Fruit fly (Drosophila melanogaster): ENCODE measurements around the gene Ant2.

Gene Ant2

dm6 chrX:10802457-10803378 is 16.0 kb upstream of the Ant2 start (continued):
- TF ChIP-seq salr (GFP tag; optimal IDR thresholded peaks at IDR 0.05) (peak in 1 of 2 experiments; percentile 28), fd59A (GFP tag; optimal IDR thresholded peaks at IDR 0.05) (no peak), CG11294 (GFP tag; IDR thresholded peaks at IDR 0.05) (no peak), CG11762 (GFP tag; optimal IDR thresholded peaks at IDR 0.05; ENCODE audit: insufficient read depth) (peak; percentile 34), achi (GFP tag; optimal IDR thresholded peaks at IDR 0.05) (peak; percentile 56), eg (GFP tag; IDR thresholded peaks at IDR 0.05) (peak; percentile 63), CG3032 (tag; optimal IDR thresholded peaks at IDR 0.05) (peak; percentile 72), Lpt (GFP tag; optimal IDR thresholded peaks at IDR 0.05) (no peak), CG1621 (tag; optimal IDR thresholded peaks at IDR 0.05) (no peak), pdm3 (GFP tag; optimal IDR thresholded peaks at IDR 0.05) (peak; percentile 19)

dm6 chrX:10801827-10802456 is 15.2 kb upstream of the Ant2 start:
- TF ChIP-seq CG6808 (GFP tag; optimal IDR thresholded peaks at IDR 0.05) (no peak), eg (GFP tag; IDR thresholded peaks at IDR 0.05) (peak; percentile 6; the same call in 2 of the 3 replicates), topi (GFP tag; optimal IDR thresholded peaks at IDR 0.05) (no peak), CG6163 (GFP tag; IDR thresholded peaks at IDR 0.05) (0 out of 3 replicates have a peak, but pooled peaks have one; percentile 8), dsx (GFP tag; optimal IDR thresholded peaks at IDR 0.05; ENCODE audit: poor library complexity, severe bottlenecking) (peak; percentile 29), Lpt (GFP tag; optimal IDR thresholded peaks at IDR 0.05) (peak; percentile 32), ss (GFP tag; optimal IDR thresholded peaks at IDR 0.05) (no peak), CG1621 (tag; optimal IDR thresholded peaks at IDR 0.05) (peak; percentile 11)

dm6 chrX:10801033-10801432 is 14.3 kb upstream of the Ant2 start:
- TF ChIP-seq CG4318 (GFP tag; optimal IDR thresholded peaks at IDR 0.05) (no peak), Sox102F (GFP tag; optimal IDR thresholded peaks at IDR 0.05) (no peak), esn (GFP tag; optimal IDR thresholded peaks at IDR 0.05) (no peak), CG1621 (tag; optimal IDR thresholded peaks at IDR 0.05) (no peak), CG6808 (GFP tag; optimal IDR thresholded peaks at IDR 0.05) (no peak), CG16779 (tag; optimal IDR thresholded peaks at IDR 0.05) (no peak), topi (GFP tag; optimal IDR thresholded peaks at IDR 0.05) (no peak), CG34406 (GFP tag; optimal IDR thresholded peaks at IDR 0.05) (no peak), Ets21C (GFP tag; optimal IDR thresholded peaks at IDR 0.05) (no peak), CG3919 (GFP tag; optimal IDR thresholded peaks at IDR 0.05) (no peak), CG31627 (GFP tag; optimal IDR thresholded peaks at IDR 0.05) (no peak), CG6854 (GFP tag; optimal IDR thresholded peaks at IDR 0.05) (no peak), cyc (GFP tag; optimal IDR thresholded peaks at IDR 0.05) (no peak), CG32006 (GFP tag; optimal IDR thresholded peaks at IDR 0.05) (no peak), Lpt (GFP tag; optimal IDR thresholded peaks at IDR 0.05) (no peak), CG11762 (GFP tag; optimal IDR thresholded peaks at IDR 0.05; ENCODE audit: insufficient read depth) (no peak), spab (GFP tag; optimal IDR thresholded peaks at IDR 0.05) (no peak), CG11902 (GFP tag; optimal IDR thresholded peaks at IDR 0.05) (no peak)

- no peak for TF ChIP-seq Sox15 (GFP tag; optimal IDR thresholded peaks at IDR 0.05)
- TF ChIP-seq dsx (GFP tag; optimal IDR thresholded peaks at IDR 0.05; ENCODE audit: poor library complexity, severe bottlenecking), result no peak
- TF ChIP-seq CG4318 (GFP tag; optimal IDR thresholded peaks at IDR 0.05), result no peak
- no peak for TF ChIP-seq CG3032 (tag; optimal IDR thresholded peaks at IDR 0.05)
- TF ChIP-seq Ets96B (tag; optimal IDR thresholded peaks at IDR 0.05), result no peak
- no peak for TF ChIP-seq CG10669 (GFP tag; optimal IDR thresholded peaks at IDR 0.05)
- TF ChIP-seq pdm3 (GFP tag; optimal IDR thresholded peaks at IDR 0.05), result no peak
- no peak for TF ChIP-seq CG6792 (GFP tag; optimal IDR thresholded peaks at IDR 0.05)
- TF ChIP-seq Hr38 (GFP tag; optimal IDR thresholded peaks at IDR 0.05), result no peak
- TF ChIP-seq net (GFP tag; optimal IDR thresholded peaks at IDR 0.05), result no peak
- TF ChIP-seq CG1621 (tag; optimal IDR thresholded peaks at IDR 0.05), result no peak
- TF ChIP-seq CG34406 (GFP tag; optimal IDR thresholded peaks at IDR 0.05), result no peak
Measured at dm6 chrX:10789279-10789678, 2.6 kb upstream of the Ant2 start.

Data from whole organism, prepupa.